Worm (Caenorhabditis elegans) whole organism, L2 larva: ENCODE results near the gene clec-162.

Source experiments
- blmp-1 ChIP-seq: sonication (generic microtip); optimal IDR thresholded peaks from 2 replicates; lab custom pipeline; 2017; ENCODE audit warnings: missing genetic modification characterization, mild to moderate bottlenecking, missing compliant biosample characterization, antibody characterized with exemption, moderate library complexity; ENCODE audit not compliant: insufficient read depth
- elt-3 ChIP-seq: sonication (generic microtip); optimal IDR thresholded peaks from 2 replicates; lab custom pipeline; 2017; ENCODE audit warnings: missing biosample characterization, missing genetic modification characterization
- mdl-1 ChIP-seq, 2 experiments: fragments of 150-350 bp in 1 of 2; sonication (generic microtip) in 1 of 2; optimal IDR thresholded peaks; 2 replicates each; lab custom pipeline; 2017; ENCODE audit warnings: missing biosample characterization in 2 of 2, missing genetic modification characterization in 2 of 2
- nhr-23 ChIP-seq: fragments of 150-350 bp; optimal IDR thresholded peaks from 2 replicates; lab custom pipeline; 2014; ENCODE audit warnings: missing biosample characterization, missing genetic modification reagents, missing genetic modification characterization
- peb-1 ChIP-seq: fragments of 150-350 bp; optimal IDR thresholded peaks from 2 replicates; lab custom pipeline; 2014; ENCODE audit warnings: missing biosample characterization, missing genetic modification characterization
- snpc-4 ChIP-seq: fragments of 150-350 bp; optimal IDR thresholded peaks from 2 replicates; lab custom pipeline; 2014; ENCODE audit warnings: missing biosample characterization, missing genetic modification characterization

DNA sequence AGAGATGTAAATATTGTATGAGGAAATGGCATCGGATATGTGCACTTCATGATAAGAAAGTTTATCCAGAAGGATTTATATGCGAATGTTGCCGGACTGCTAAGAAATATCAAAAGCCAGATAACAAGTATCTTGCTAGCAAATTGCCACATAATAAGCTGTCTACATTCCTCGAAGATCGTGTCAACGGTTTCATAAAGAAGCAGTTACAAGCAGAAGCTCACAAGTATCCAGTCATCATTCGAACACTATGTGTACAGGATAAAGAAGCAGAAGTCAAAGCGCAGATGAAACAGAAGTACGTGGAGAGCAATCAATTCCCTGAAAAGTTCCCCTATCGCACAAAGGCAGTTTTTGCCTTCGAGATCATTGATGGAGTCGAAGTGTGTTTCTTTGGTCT, 45.6 kb upstream of the clec-162 start:
- TF ChIP-seq peb-1 (tag; lab: Kevin White, UChicago) (no peak), blmp-1 (tag; lab: Kevin White, UChicago) (no peak), elt-3 (tag; lab: Kevin White, UChicago) (no peak), snpc-4 (tag; lab: Kevin White, UChicago) (no peak), nhr-23 (tag; lab: Kevin White, UChicago) (no peak), mdl-1 (tag; optimal IDR thresholded peaks at IDR 0.05; lab: Kevin White, UChicago) (no peak)
